Worm (Caenorhabditis elegans) whole organism, L1 larva: ENCODE results near the gene R05D8.11.

Source experiments
- C04F5.9 ChIP-seq: sonication (generic microtip); optimal IDR thresholded peaks from 2 replicates; lab custom pipeline; 2016; ENCODE audit warnings: missing genetic modification characterization, missing compliant biosample characterization
- blmp-1 ChIP-seq: fragments of 150-350 bp; optimal IDR thresholded peaks from 2 replicates; lab custom pipeline; 2014; ENCODE audit warnings: missing biosample characterization, missing genetic modification characterization
- ceh-82 ChIP-seq, 3 experiments: fragments of 150-350 bp in 1 of 3; sonication (generic microtip) in 2 of 3; optimal IDR thresholded peaks; 2 replicates each; lab custom pipeline; 2014 to 2017; ENCODE audit warnings: missing biosample characterization in 3 of 3, missing genetic modification characterization in 3 of 3
- efl-1 ChIP-seq, 4 experiments: fragments of 150-350 bp; optimal IDR thresholded peaks in 3 of 4; peaks in 1 of 4; 1 replicate in 1 of 4; 2 replicates in 3 of 4; lab custom pipeline; 2014; ENCODE audit warnings: missing biosample characterization in 2 of 4, missing genetic modification characterization in 2 of 4, missing genetic modification reagents in 2 of 4
- egl-27 ChIP-seq, 2 experiments: fragments of 150-350 bp in 1 of 2; sonication (generic microtip); optimal IDR thresholded peaks; 3 replicates each; lab custom pipeline; 2017 to 2018; ENCODE audit warnings: missing biosample characterization in 2 of 2, missing genetic modification characterization in 2 of 2, missing genetic modification reagents in 2 of 2
- elt-3 ChIP-seq, 6 experiments: fragments of 150-350 bp in 1 of 6; sonication (generic microtip); optimal IDR thresholded peaks; 2 replicates each; lab custom pipeline; 2017 to 2018; ENCODE audit warnings: missing biosample characterization in 6 of 6, missing genetic modification characterization in 6 of 6, inconsistent platforms in 1 of 6
- ets-5 ChIP-seq: fragments of 200-800 bp; sonication (Bioruptor generic); IDR thresholded peaks from 2 replicates; pipeline ENCODE4 v1.3.6; 2022; ENCODE audit warnings: missing genetic modification characterization, missing compliant biosample characterization
- fkh-8 ChIP-seq: sonication (generic microtip); optimal IDR thresholded peaks from 2 replicates; lab custom pipeline; 2016; ENCODE audit warnings: mild to moderate bottlenecking, missing genetic modification characterization, missing compliant biosample characterization
- fos-1 ChIP-seq: fragments of 150-350 bp; optimal IDR thresholded peaks from 2 replicates; lab custom pipeline; 2014; ENCODE audit warnings: missing biosample characterization, missing genetic modification characterization
- hlh-4 ChIP-seq: sonication (generic microtip); optimal IDR thresholded peaks from 2 replicates; lab custom pipeline; 2016; ENCODE audit warnings: mild to moderate bottlenecking, missing genetic modification characterization, missing compliant biosample characterization
- hpl-2 ChIP-seq: fragments of 150-350 bp; optimal IDR thresholded peaks from 2 replicates; lab custom pipeline; 2014; ENCODE audit warnings: missing biosample characterization, missing genetic modification reagents, missing genetic modification characterization
- isw-1 ChIP-seq: fragments of 200-800 bp; sonication (Bioruptor generic); IDR thresholded peaks from 2 replicates; pipeline ENCODE4 v1.3.6; 2022; ENCODE audit warnings: missing genetic modification characterization, missing compliant biosample characterization
- jun-1 ChIP-seq: fragments of 150-350 bp; optimal IDR thresholded peaks from 2 replicates; lab custom pipeline; 2014; ENCODE audit warnings: missing biosample characterization, missing genetic modification reagents, missing genetic modification characterization
- lin-13 ChIP-seq: fragments of 150-350 bp; optimal IDR thresholded peaks from 2 replicates; lab custom pipeline; 2014; ENCODE audit warnings: missing biosample characterization, missing genetic modification reagents, missing genetic modification characterization
- lin-15B ChIP-seq: fragments of 150-350 bp; sonication (generic microtip); optimal IDR thresholded peaks from 3 replicates; lab custom pipeline; 2014; ENCODE audit warnings: missing biosample characterization, missing genetic modification characterization
- lin-35 ChIP-seq, 2 experiments: fragments of 150-350 bp; optimal IDR thresholded peaks; 2 replicates each; lab custom pipeline; 2014; ENCODE audit warnings: missing biosample characterization in 2 of 2, missing genetic modification characterization in 2 of 2, missing genetic modification reagents in 2 of 2
- mab-9 ChIP-seq: fragments of 200-800 bp; sonication (Bioruptor generic); IDR thresholded peaks from 2 replicates; pipeline ENCODE4 v1.3.6; 2022; ENCODE audit warnings: missing genetic modification reagents, missing genetic modification characterization, missing compliant biosample characterization
- mef-2 ChIP-seq: fragments of 150-350 bp; optimal IDR thresholded peaks from 2 replicates; lab custom pipeline; 2014; ENCODE audit warnings: missing biosample characterization, missing genetic modification characterization
- mep-1 ChIP-seq: fragments of 150-350 bp; optimal IDR thresholded peaks from 2 replicates; lab custom pipeline; 2014; ENCODE audit warnings: missing biosample characterization, missing genetic modification characterization
- nhr-237 ChIP-seq: fragments of 150-350 bp; optimal IDR thresholded peaks from 2 replicates; lab custom pipeline; 2014; ENCODE audit warnings: missing biosample characterization, missing genetic modification characterization
- nhr-76 ChIP-seq: sonication (generic microtip); optimal IDR thresholded peaks from 2 replicates; lab custom pipeline; 2017; ENCODE audit warnings: missing biosample characterization, missing genetic modification characterization
- nhr-77 ChIP-seq: fragments of 150-350 bp; optimal IDR thresholded peaks from 2 replicates; lab custom pipeline; 2014; ENCODE audit warnings: missing biosample characterization, missing genetic modification characterization
- nhr-85 ChIP-seq: sonication (generic microtip); peaks from one replicate; lab custom pipeline; 2016; ENCODE audit warnings: missing genetic modification characterization, inconsistent platforms, missing compliant biosample characterization
- pag-3 ChIP-seq: sonication (generic microtip); optimal IDR thresholded peaks from 2 replicates; lab custom pipeline; 2017; ENCODE audit warnings: missing genetic modification characterization, mild to moderate bottlenecking, missing compliant biosample characterization, antibody characterized with exemption, borderline replicate concordance; ENCODE audit not compliant: insufficient read depth
- skn-1 ChIP-seq: fragments of 150-350 bp; optimal IDR thresholded peaks from 2 replicates; lab custom pipeline; 2014; ENCODE audit warnings: missing biosample characterization, missing genetic modification characterization
- sup-37 ChIP-seq: fragments of 200-800 bp; sonication (Bioruptor generic); optimal IDR thresholded peaks from 2 replicates; lab custom pipeline; 2018; ENCODE audit warnings: mild to moderate bottlenecking, missing genetic modification characterization, missing compliant biosample characterization
- tbx-2 ChIP-seq: sonication (generic microtip); optimal IDR thresholded peaks from 2 replicates; lab custom pipeline; 2016; ENCODE audit warnings: missing genetic modification characterization, missing compliant biosample characterization
- tlp-1 ChIP-seq: fragments of 150-350 bp; optimal IDR thresholded peaks from 2 replicates; lab custom pipeline; 2014; ENCODE audit warnings: missing biosample characterization, missing genetic modification characterization
- unc-130 ChIP-seq: fragments of 150-350 bp; optimal IDR thresholded peaks from 2 replicates; lab custom pipeline; 2017; ENCODE audit warnings: missing biosample characterization, missing genetic modification characterization, inconsistent platforms
- unc-62 ChIP-seq: fragments of 150-350 bp; optimal IDR thresholded peaks from 2 replicates; lab custom pipeline; 2014; ENCODE audit warnings: missing biosample characterization, missing genetic modification reagents, missing genetic modification characterization
- unc-86 ChIP-seq: sonication (generic microtip); optimal IDR thresholded peaks from 2 replicates; lab custom pipeline; 2016; ENCODE audit warnings: missing genetic modification characterization, missing compliant biosample characterization
- ztf-4 ChIP-seq: fragments of 150-350 bp; optimal IDR thresholded peaks from 2 replicates; lab custom pipeline; 2014; ENCODE audit warnings: missing biosample characterization, missing genetic modification characterization

The R05D8.11 gene

DNA sequence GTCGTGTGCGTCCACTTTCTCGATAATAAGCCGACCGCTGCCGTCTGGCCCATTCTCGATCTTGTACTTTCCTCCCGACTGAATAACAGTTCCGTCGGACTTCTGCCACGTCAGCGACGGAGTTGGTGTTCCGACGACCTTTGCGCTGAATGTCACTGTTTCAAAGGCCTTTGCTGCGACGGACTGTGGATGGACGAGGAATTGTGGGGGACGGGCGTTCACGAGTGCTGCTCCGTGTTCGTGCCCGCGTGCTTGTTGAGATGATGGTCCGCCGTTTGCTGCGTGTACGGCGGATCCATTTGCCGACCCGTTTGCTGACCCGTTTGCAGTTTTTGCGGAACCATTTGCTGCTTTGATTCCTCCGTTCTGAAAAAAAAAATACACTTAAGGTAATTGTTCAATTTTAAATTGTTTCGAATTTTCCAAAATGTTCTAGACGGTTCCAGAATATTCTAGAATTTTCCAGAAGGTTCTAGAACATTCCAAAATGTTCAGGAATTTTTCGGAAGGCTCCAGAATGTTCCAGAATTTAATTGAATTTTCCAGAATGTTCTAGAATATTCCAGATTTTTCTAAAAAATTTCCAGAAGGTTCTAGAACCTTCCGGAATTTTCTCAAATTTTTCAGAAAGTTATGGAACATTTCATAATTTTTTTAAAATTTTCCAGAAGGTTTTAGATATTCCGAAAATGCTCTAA, 18.6 kb upstream of the R05D8.11 start:
- no peak for TF ChIP-seq unc-130
- TF ChIP-seq ztf-4 (tag; lab: Kevin White, UChicago), result no peak
- TF ChIP-seq unc-86 (tag; lab: Kevin White, UChicago), result no peak
- TF ChIP-seq isw-1 (GFP tag; lab: Robert Waterston, UW), result no peak
- no peak for TF ChIP-seq hlh-4 (tag; lab: Kevin White, UChicago)
- TF ChIP-seq elt-3 (tag; optimal IDR thresholded peaks at IDR 0.05; lab: Kevin White, UChicago), result no peak
- TF ChIP-seq tlp-1 (tag; lab: Kevin White, UChicago), result no peak
- TF ChIP-seq fos-1 (tag; lab: Kevin White, UChicago), result no peak
- TF ChIP-seq blmp-1, result no peak
- no peak for TF ChIP-seq lin-13 (GFP tag; lab: Kevin White, UChicago)
- no peak for TF ChIP-seq skn-1
- TF ChIP-seq pag-3 (tag; lab: Kevin White, UChicago), result no peak
- no peak for TF ChIP-seq lin-15B (tag; lab: Kevin White, UChicago)

DNA sequence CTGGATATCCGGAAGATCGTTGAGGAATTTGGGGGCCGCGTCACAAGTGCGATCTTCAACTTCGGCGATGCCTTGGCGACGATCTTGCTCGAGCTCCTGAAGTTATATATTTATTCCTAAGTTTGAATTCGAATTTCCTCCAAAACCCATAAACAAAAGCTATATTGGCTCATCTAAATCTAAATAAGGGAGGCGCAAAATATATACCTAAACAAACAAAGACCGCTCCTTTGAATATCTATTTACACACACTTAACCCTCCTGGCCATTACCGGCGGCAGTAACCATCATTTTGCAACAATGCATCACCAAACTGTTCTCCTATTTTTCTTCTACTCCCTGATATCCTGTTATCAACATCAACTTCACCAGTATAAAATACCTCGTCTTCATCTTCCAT, 15.3 kb upstream of the R05D8.11 start, which contains the start of gene F54E2.2:
Gene F54E2.2 (plus strand): TSS at position 301 of the 400 bp plus-strand sequence.
- TF ChIP-seq C04F5.9 (no peak), pag-3 (tag; lab: Kevin White, UChicago) (no peak), sup-37 (no peak), nhr-237 (tag; lab: Kevin White, UChicago) (no peak), ceh-82 (tag; optimal IDR thresholded peaks at IDR 0.05; lab: Kevin White, UChicago) (no peak), jun-1 (tag; lab: Kevin White, UChicago) (no peak)
- TF ChIP-seq, all 84 proteins: peak for 0

DNA sequence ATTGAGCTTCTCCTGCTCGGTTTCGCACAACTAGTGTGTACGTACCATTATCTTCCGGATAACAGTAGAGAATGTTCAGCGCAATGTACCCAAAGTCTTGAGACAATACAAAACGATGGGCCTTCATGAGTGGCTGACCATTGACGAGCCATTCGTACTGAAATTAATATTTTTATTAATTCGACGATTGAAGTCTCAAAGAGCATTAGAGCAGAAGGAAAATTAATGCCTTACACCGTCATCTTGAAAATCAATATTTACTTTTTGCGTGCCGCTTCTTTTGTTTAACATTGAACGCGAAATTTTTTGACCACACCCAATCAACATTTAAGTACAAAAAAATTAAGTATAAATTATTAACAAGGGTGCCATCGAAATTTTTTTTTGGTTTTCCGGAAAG, 12.3 kb upstream of the R05D8.11 start:
- TF ChIP-seq efl-1 (optimal IDR thresholded peaks at IDR 0.05; lab: Kevin White, UChicago) (no peak), efl-1 (GFP tag; optimal IDR thresholded peaks at IDR 0.05 in 1 of 2; lab: Kevin White, UChicago) (peak in 1 of 2 experiments; percentile 68), ceh-82 (tag; optimal IDR thresholded peaks at IDR 0.05; lab: Kevin White, UChicago) (no peak)

DNA sequence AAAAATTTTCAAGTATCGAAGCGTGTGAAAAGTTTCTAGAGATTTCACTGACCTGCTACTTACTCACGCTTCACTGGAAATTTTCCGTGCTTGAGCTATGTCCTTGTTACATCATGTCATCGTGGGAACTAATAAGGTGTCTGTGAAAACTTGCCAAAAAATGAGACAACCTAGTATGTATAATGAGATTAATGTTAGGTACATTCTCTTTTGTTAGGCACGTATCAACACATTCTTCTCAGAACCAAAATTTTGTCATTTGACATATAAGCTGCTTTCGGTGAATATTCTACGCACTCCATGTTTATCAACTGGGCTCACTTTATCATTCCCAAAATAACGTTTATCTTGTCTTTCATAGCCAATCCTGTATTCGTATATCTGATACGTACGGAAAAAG, 6.6 kb downstream of the R05D8.11 start, which contains the start of gene srj-18:
Gene srj-18 (plus strand): TSS at position 301 of the 400 bp plus-strand sequence.
- no peak for TF ChIP-seq nhr-85 (tag; lab: Kevin White, UChicago)
- TF ChIP-seq mef-2 (tag; lab: Kevin White, UChicago), result no peak
- no peak for TF ChIP-seq tbx-2 (tag; lab: Kevin White, UChicago)
- TF ChIP-seq hpl-2 (GFP tag; lab: Kevin White, UChicago), result no peak
- TF ChIP-seq fkh-8 (tag; lab: Kevin White, UChicago), result peak; percentile 59
- no peak for TF ChIP-seq lin-35 (GFP tag; optimal IDR thresholded peaks at IDR 0.05; lab: Kevin White, UChicago)

DNA sequence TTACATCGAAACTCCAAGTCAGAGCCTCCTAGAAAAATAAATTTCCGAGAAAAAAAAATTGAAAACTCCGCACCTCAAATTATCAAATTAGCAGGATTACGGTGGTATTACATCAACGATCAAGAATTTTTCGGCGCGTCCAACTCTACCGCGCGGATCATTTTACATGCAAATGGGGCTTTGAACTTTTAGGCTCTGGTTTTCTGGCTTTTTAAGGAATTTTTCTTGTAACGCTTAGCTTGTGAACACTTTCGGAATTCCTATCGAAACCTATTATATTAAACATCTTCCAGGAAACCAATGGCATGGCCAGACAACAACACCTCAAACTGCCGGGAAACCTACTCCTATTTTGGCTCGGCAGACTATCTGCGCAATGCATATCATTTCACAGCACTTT, 9.1 kb downstream of the R05D8.11 start, which contains the start of gene srh-56:
Gene srh-56 (plus strand): TSS at position 301 of the 400 bp plus-strand sequence.
- TF ChIP-seq isw-1 (GFP tag; lab: Robert Waterston, UW), result no peak
- TF ChIP-seq nhr-77, result no peak
- TF ChIP-seq mab-9 (GFP tag; lab: Robert Waterston, UW), result no peak
- no peak for TF ChIP-seq lin-35 (GFP tag; optimal IDR thresholded peaks at IDR 0.05; lab: Kevin White, UChicago)
- TF ChIP-seq unc-62 (GFP tag; lab: Kevin White, UChicago), result no peak
- TF ChIP-seq nhr-85 (tag; lab: Kevin White, UChicago), result no peak
- TF ChIP-seq ets-5 (GFP tag; lab: Robert Waterston, UW), result no peak

DNA sequence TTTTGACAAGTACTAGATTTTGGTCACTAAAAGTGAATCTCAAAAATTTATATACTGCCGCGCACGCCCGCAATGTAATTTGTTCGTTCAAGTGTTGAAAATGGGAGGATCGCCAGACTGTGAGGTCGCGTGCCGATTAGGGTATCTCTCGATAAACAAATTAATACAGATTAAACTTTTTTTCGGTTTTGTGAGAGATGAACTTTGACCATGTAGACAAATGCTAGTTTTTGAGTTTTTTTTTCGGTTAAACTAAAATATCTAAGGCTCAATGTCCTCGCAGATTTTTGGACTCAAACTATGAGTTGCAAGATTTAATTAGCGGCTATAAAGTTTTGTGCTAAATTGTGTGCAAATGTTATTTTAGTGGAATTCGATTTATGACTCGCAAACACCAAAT, 10.9 kb downstream of the R05D8.11 start, which contains the start of gene dhs-15:
Gene dhs-15 (minus strand): TSS at position 101 of the 400 bp plus-strand sequence.
- TF ChIP-seq mep-1 (tag; lab: Kevin White, UChicago) (no peak), nhr-76 (tag; lab: Kevin White, UChicago) (no peak), egl-27 (tag; optimal IDR thresholded peaks at IDR 0.05; lab: Kevin White, UChicago) (no peak), nhr-85 (tag; lab: Kevin White, UChicago) (peak; percentile 64)
